Worm (Caenorhabditis elegans): Measurements from ENCODE around the gene T12D8.9.

DNA sequence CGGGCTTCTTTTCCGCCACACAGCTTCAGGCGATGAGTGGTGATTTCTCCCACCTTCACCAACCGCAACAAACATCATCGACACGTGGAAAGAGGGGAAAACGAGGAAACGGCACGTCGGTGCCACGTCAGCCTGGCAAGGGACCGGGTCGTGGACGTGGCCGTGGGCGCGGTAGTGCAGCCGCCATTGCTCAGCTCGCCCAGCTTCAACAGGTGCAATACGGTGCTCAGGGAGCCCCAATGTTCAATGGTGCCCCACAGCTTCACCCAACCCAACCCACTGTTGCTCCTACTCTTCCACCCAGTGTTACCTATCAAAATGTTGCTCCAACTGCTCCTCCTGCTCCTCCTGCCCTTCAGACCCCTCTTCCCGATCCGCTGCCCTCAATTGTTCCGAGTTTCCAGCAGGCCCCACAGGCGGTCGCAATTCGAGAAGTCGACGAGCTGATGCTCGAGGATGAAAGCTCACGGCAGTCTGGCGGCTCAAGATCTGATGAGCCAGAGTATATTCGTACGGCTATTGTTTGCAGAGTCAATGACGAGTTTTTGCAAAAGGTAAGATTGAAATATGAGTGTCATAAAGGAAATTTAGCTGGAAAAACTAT lies 29.1 kb downstream of the T12D8.9 start:
- TF ChIP-seq Y48G9A.11 (GFP tag; IDR thresholded peaks at IDR 0.05) (no peak), dmd-8 (GFP tag; IDR thresholded peaks at IDR 0.05) (no peak), lim-7 (GFP tag; IDR thresholded peaks at IDR 0.05) (0 out of 2 replicates have a peak, but pooled peaks have one; percentile 31)
